Worm (Caenorhabditis elegans) whole organism, young adult: Measurements from ENCODE around the gene cmk-1.

Experiments
- hlh-12 ChIP-seq: sonication (generic microtip); optimal IDR thresholded peaks from 2 replicates; lab custom pipeline; 2016; ENCODE audit warnings: missing genetic modification characterization, missing compliant biosample characterization
- mes-4 ChIP-seq: sonication (generic microtip); optimal IDR thresholded peaks from 2 replicates; lab custom pipeline; 2016; ENCODE audit warnings: missing genotype, missing genetic modification characterization, missing compliant biosample characterization
- pha-4 ChIP-seq: fragments of 150-350 bp; sonication (generic microtip); optimal IDR thresholded peaks from 2 replicates; lab custom pipeline; 2014; ENCODE audit warnings: missing biosample characterization, missing genetic modification reagents, missing genetic modification characterization

ce11 chrIV:1826737-1827136 is 2.5 kb downstream of the cmk-1 start:
- TF ChIP-seq hlh-12 (tag; lab: Kevin White, UChicago) (no peak), mes-4 (tag; lab: Kevin White, UChicago) (no peak), pha-4 (tag; lab: Kevin White, UChicago) (no peak)
